Fruit fly (Drosophila melanogaster) whole organism, embryonic: Measurements from ENCODE around the gene Acp76A.

Experiments
- Awh ChIP-seq: fragments of 200-800 bp; sonication (Bioruptor generic); IDR thresholded peaks from 2 replicates; pipeline ENCODE4, ENCODE4 v1.3.6; 2022; ENCODE audit warnings: missing biosample characterization, missing genetic modification characterization
- Blimp-1 ChIP-seq: fragments of 200-800 bp; sonication (Bioruptor generic); optimal IDR thresholded peaks from 3 replicates; lab custom pipeline; 2018; ENCODE audit warnings: missing biosample characterization, missing genetic modification characterization, mild to moderate bottlenecking, moderate library complexity, missing genetic modification reagents
- CG10366 ChIP-seq: fragments of 200-800 bp; sonication (Bioruptor generic); IDR thresholded peaks from 2 replicates; pipeline ENCODE4 v1.3.6; 2022; ENCODE audit warnings: missing biosample characterization, missing genetic modification characterization
- CG11085 ChIP-seq: fragments of 200-800 bp; sonication (Bioruptor generic); IDR thresholded peaks from 2 replicates; pipeline ENCODE4 v1.3.6; 2022; ENCODE audit warnings: missing biosample characterization, missing genetic modification characterization
- CG12659 ChIP-seq: fragments of 200-800 bp; sonication (Bioruptor generic); optimal IDR thresholded peaks from 3 replicates; lab custom pipeline; 2017; ENCODE audit warnings: mild to moderate bottlenecking, missing biosample characterization, missing genetic modification reagents, missing genetic modification characterization
- CG12744 ChIP-seq: fragments of 200-800 bp; sonication (Bioruptor generic); optimal IDR thresholded peaks from 2 replicates; lab custom pipeline; 2016; ENCODE audit warnings: missing biosample characterization, missing genetic modification characterization
- CG12942 ChIP-seq: fragments of 200-800 bp; sonication (Bioruptor generic); optimal IDR thresholded peaks from 3 replicates; lab custom pipeline; 2016; ENCODE audit warnings: missing biosample characterization, missing genetic modification characterization
- CG13296 ChIP-seq: fragments of 200-800 bp; sonication (Bioruptor generic); optimal IDR thresholded peaks from 3 replicates; lab custom pipeline; 2018; ENCODE audit warnings: missing biosample characterization, mild to moderate bottlenecking, missing genetic modification characterization
- CG14014 ChIP-seq: fragments of 200-800 bp; sonication (Bioruptor generic); IDR thresholded peaks from 2 replicates; pipeline ENCODE4 v1.3.6; 2022; ENCODE audit warnings: missing biosample characterization, missing genetic modification characterization
- CG16815 ChIP-seq: fragments of 200-800 bp; sonication (Bioruptor generic); optimal IDR thresholded peaks from 3 replicates; lab custom pipeline; 2017; ENCODE audit warnings: missing biosample characterization, mild to moderate bottlenecking, missing genetic modification characterization
- CG17328 ChIP-seq: fragments of 200-800 bp; sonication (Bioruptor generic); IDR thresholded peaks from 2 replicates; pipeline ENCODE4 v1.3.6; 2022; ENCODE audit warnings: missing biosample characterization, missing genetic modification characterization
- CG17361 ChIP-seq: fragments of 200-800 bp; sonication (Bioruptor generic); IDR thresholded peaks from 3 replicates; pipeline ENCODE4 v1.3.6; 2022; ENCODE audit warnings: missing biosample characterization, missing genetic modification characterization
- CG17829 ChIP-seq: fragments of 200-800 bp; optimal IDR thresholded peaks from 2 replicates; lab custom pipeline; 2019; ENCODE audit warnings: missing biosample characterization, mild to moderate bottlenecking, missing genetic modification characterization, moderate library complexity
- CG18476 ChIP-seq: fragments of 200-800 bp; sonication (Bioruptor generic); optimal IDR thresholded peaks from 2 replicates; lab custom pipeline; 2016; ENCODE audit warnings: missing biosample characterization, mild to moderate bottlenecking, missing genetic modification characterization
- CG18619 ChIP-seq: fragments of 200-800 bp; sonication (Bioruptor generic); optimal IDR thresholded peaks from 3 replicates; lab custom pipeline; 2017; ENCODE audit warnings: missing biosample characterization, mild to moderate bottlenecking, missing genetic modification characterization
- CG33213 ChIP-seq: fragments of 200-800 bp; sonication (Bioruptor generic); optimal IDR thresholded peaks from 3 replicates; lab custom pipeline; 2016; ENCODE audit warnings: missing biosample characterization, missing genetic modification characterization
- CG3838 ChIP-seq: fragments of 200-800 bp; sonication (Bioruptor generic); optimal IDR thresholded peaks from 3 replicates; lab custom pipeline; 2016; ENCODE audit warnings: missing biosample characterization, missing genetic modification characterization
- CG3995 ChIP-seq: fragments of 200-800 bp; sonication (Bioruptor generic); optimal IDR thresholded peaks from 3 replicates; lab custom pipeline; 2016; ENCODE audit warnings: missing biosample characterization, missing genetic modification characterization
- CG4424 ChIP-seq: fragments of 200-800 bp; sonication (Bioruptor generic); optimal IDR thresholded peaks from 3 replicates; lab custom pipeline; 2016; ENCODE audit warnings: missing biosample characterization, missing genetic modification characterization
- CG4730 ChIP-seq: fragments of 200-800 bp; sonication (Bioruptor generic); IDR thresholded peaks from 2 replicates; pipeline ENCODE4 v1.3.6; 2022; ENCODE audit warnings: missing biosample characterization, missing genetic modification characterization
- CG4820 ChIP-seq: fragments of 200-800 bp; sonication (Bioruptor generic); optimal IDR thresholded peaks from 3 replicates; lab custom pipeline; 2016; ENCODE audit warnings: missing biosample characterization, missing genetic modification characterization
- CG5245 ChIP-seq: fragments of 200-800 bp; sonication (Bioruptor generic); optimal IDR thresholded peaks from 3 replicates; lab custom pipeline; 2016; ENCODE audit warnings: missing biosample characterization, missing genetic modification characterization
- CG6175 ChIP-seq: fragments of 200-800 bp; sonication (Bioruptor generic); IDR thresholded peaks from 3 replicates; pipeline ENCODE4 v1.3.6; 2022; ENCODE audit warnings: missing biosample characterization, missing genetic modification characterization
- CG7372 ChIP-seq: fragments of 200-800 bp; sonication (Bioruptor generic); IDR thresholded peaks from 2 replicates; pipeline ENCODE4 v1.3.6; 2022; ENCODE audit warnings: missing biosample characterization, missing genetic modification characterization
- CG7839 ChIP-seq: fragments of 200-800 bp; sonication (Bioruptor generic); optimal IDR thresholded peaks from 3 replicates; lab custom pipeline; 2018; ENCODE audit warnings: missing biosample characterization, mild to moderate bottlenecking, missing genetic modification characterization, moderate library complexity
- CG9437 ChIP-seq: fragments of 200-800 bp; sonication (Bioruptor generic); optimal IDR thresholded peaks from 2 replicates; lab custom pipeline; 2018; ENCODE audit warnings: missing biosample characterization, mild to moderate bottlenecking, missing genetic modification characterization
- CTCF ChIP-seq: fragments of 200-800 bp; sonication (Bioruptor generic); optimal IDR thresholded peaks from 2 replicates; lab custom pipeline; 2017; ENCODE audit warnings: missing biosample characterization, mild to moderate bottlenecking, missing genetic modification characterization, moderate library complexity
- Dbx ChIP-seq: fragments of 200-800 bp; sonication (Bioruptor generic); IDR thresholded peaks from 3 replicates; pipeline ENCODE4 v1.3.6; 2022; ENCODE audit warnings: missing biosample characterization, missing genetic modification characterization
- Dek ChIP-seq: fragments of 200-800 bp; sonication (Bioruptor generic); optimal IDR thresholded peaks from 3 replicates; lab custom pipeline; 2019; ENCODE audit warnings: missing biosample characterization, mild to moderate bottlenecking, missing genetic modification characterization, moderate library complexity
- Dll ChIP-seq: fragments of 200-800 bp; sonication (Bioruptor generic); IDR thresholded peaks from 4 replicates; pipeline ENCODE4 v1.3.6; 2022; ENCODE audit warnings: missing biosample characterization, missing genetic modification characterization; ENCODE audit not compliant: partially characterized antibody
- HLH3B ChIP-seq: fragments of 200-800 bp; sonication (Bioruptor generic); IDR thresholded peaks from 2 replicates; pipeline ENCODE4 v1.3.6; 2022; ENCODE audit warnings: missing biosample characterization, missing genetic modification characterization
- Hmr ChIP-seq: fragments of 200-800 bp; sonication (Bioruptor generic); optimal IDR thresholded peaks from 3 replicates; lab custom pipeline; 2017; ENCODE audit warnings: mild to moderate bottlenecking, missing biosample characterization, missing genetic modification reagents, missing genetic modification characterization
- Jarid2 ChIP-seq: fragments of 200-800 bp; sonication (Bioruptor generic); optimal IDR thresholded peaks from 3 replicates; lab custom pipeline; 2017; ENCODE audit warnings: mild to moderate bottlenecking, missing biosample characterization, missing genetic modification reagents, missing genetic modification characterization
- Kr ChIP-seq: fragments of 200-800 bp; sonication (Bioruptor generic); optimal IDR thresholded peaks from 2 replicates; lab custom pipeline; 2017; ENCODE audit warnings: missing biosample characterization, mild to moderate bottlenecking, missing genetic modification characterization
- Meics ChIP-seq: fragments of 200-800 bp; sonication (Bioruptor generic); optimal IDR thresholded peaks from 2 replicates; lab custom pipeline; 2017; ENCODE audit warnings: missing biosample characterization, mild to moderate bottlenecking, missing genetic modification characterization
- Oaz ChIP-seq: fragments of 200-800 bp; sonication (Bioruptor generic); IDR thresholded peaks from 2 replicates; pipeline ENCODE4 v1.3.6; 2022; ENCODE audit warnings: missing biosample characterization, missing genetic modification characterization
- Scr ChIP-seq: fragments of 200-800 bp; sonication (Bioruptor generic); IDR thresholded peaks from 2 replicates; pipeline ENCODE4 v1.3.6; 2022; ENCODE audit warnings: missing biosample characterization, missing genetic modification characterization; ENCODE audit not compliant: partially characterized antibody
- Spps ChIP-seq: fragments of 200-800 bp; sonication (Bioruptor generic); optimal IDR thresholded peaks from 2 replicates; lab custom pipeline; 2018; ENCODE audit warnings: missing biosample characterization, mild to moderate bottlenecking, missing genetic modification characterization
- Usf ChIP-seq: fragments of 200-800 bp; sonication (Bioruptor generic); optimal IDR thresholded peaks from 2 replicates; lab custom pipeline; 2017; ENCODE audit warnings: missing genotype, missing biosample characterization, missing genetic modification characterization
- Vsx1 ChIP-seq: fragments of 200-800 bp; sonication (Bioruptor generic); optimal IDR thresholded peaks from 2 replicates; lab custom pipeline; 2017; ENCODE audit warnings: missing biosample characterization, mild to moderate bottlenecking, missing genetic modification characterization, missing genetic modification reagents
- Xrp1 ChIP-seq: fragments of 200-800 bp; sonication (Bioruptor generic); IDR thresholded peaks from 2 replicates; pipeline ENCODE4 v1.3.6; 2022; ENCODE audit warnings: missing biosample characterization, missing genetic modification characterization
- cas ChIP-seq: fragments of 200-800 bp; sonication (Bioruptor generic); IDR thresholded peaks from 2 replicates; pipeline ENCODE4 v1.3.6; 2022; ENCODE audit warnings: missing biosample characterization, missing genetic modification characterization
- cato ChIP-seq: fragments of 200-800 bp; sonication (Bioruptor generic); optimal IDR thresholded peaks from 2 replicates; lab custom pipeline; 2016; ENCODE audit warnings: missing biosample characterization, missing genetic modification characterization, borderline replicate concordance
- ci ChIP-seq: fragments of 200-800 bp; sonication (Bioruptor generic); IDR thresholded peaks from 3 replicates; pipeline ENCODE4 v1.3.6; 2022; ENCODE audit warnings: missing biosample characterization, missing genetic modification characterization
- onecut ChIP-seq: fragments of 200-800 bp; sonication (Bioruptor generic); IDR thresholded peaks from 2 replicates; pipeline ENCODE4 v1.3.6; 2022; ENCODE audit warnings: missing biosample characterization, missing genetic modification characterization
- pfk ChIP-seq: fragments of 200-800 bp; sonication (Bioruptor generic); optimal IDR thresholded peaks from 2 replicates; lab custom pipeline; 2018; ENCODE audit warnings: missing biosample characterization, mild to moderate bottlenecking, missing genetic modification characterization, moderate library complexity
- pzg ChIP-seq: fragments of 200-800 bp; sonication (Bioruptor generic); optimal IDR thresholded peaks from 3 replicates; lab custom pipeline; 2018; ENCODE audit warnings: missing biosample characterization, mild to moderate bottlenecking, missing genetic modification characterization, moderate library complexity
- ro ChIP-seq: fragments of 200-800 bp; sonication (Bioruptor generic); IDR thresholded peaks from 2 replicates; pipeline ENCODE4 v1.3.6; 2022; ENCODE audit warnings: missing biosample characterization, missing genetic modification characterization
- sc ChIP-seq, 3 experiments: fragments of >200 bp in 2 of 3; fragments of 200-800 bp in 1 of 3; sonication (Bioruptor generic) in 1 of 3; optimal IDR thresholded peaks; 2 replicates in 2 of 3; 3 replicates in 1 of 3; lab custom pipeline; 2017; ENCODE audit warnings: mild to moderate bottlenecking in 1 of 3, missing biosample characterization in 1 of 3, missing genetic modification characterization in 1 of 3, missing genetic modification reagents in 1 of 3
- sob ChIP-seq: fragments of 200-800 bp; sonication (Bioruptor generic); IDR thresholded peaks from 2 replicates; pipeline ENCODE4 v1.3.6; 2022; ENCODE audit warnings: missing biosample characterization, missing genetic modification characterization
- sug ChIP-seq: fragments of 200-800 bp; optimal IDR thresholded peaks from 2 replicates; lab custom pipeline; 2019; ENCODE audit warnings: missing biosample characterization, mild to moderate bottlenecking, missing genetic modification characterization, moderate library complexity

Gene Acp76A

dm6 chr3L:19024800-19025199 is 27.0 kb downstream of the Acp76A start (continued):
- TF ChIP-seq pfk (GFP tag; lab: Kevin White, UChicago) (no peak), CG6175 (GFP tag; lab: Robert Waterston, UW) (no peak), CG16815 (GFP tag; lab: Kevin White, UChicago) (peak; percentile 71), CG18476 (GFP tag; lab: Kevin White, UChicago) (peak; percentile 45), cato (GFP tag; lab: Kevin White, UChicago) (peak; percentile 38), CG13296 (GFP tag; lab: Kevin White, UChicago) (peak; percentile 66), Dbx (GFP tag; lab: Robert Waterston, UW) (no peak), CG3995 (GFP tag; lab: Kevin White, UChicago) (no peak), Blimp-1 (GFP tag; lab: Kevin White, UChicago) (peak; percentile 79), CG5245 (GFP tag; lab: Kevin White, UChicago) (peak; percentile 84), sug (tag; lab: Kevin White, UChicago) (peak; percentile 21), Dll (GFP tag; lab: Robert Waterston, UW) (no peak), CG17361 (peak; percentile 86), CG17328 (GFP tag; lab: Robert Waterston, UW) (peak; percentile 87), CG18619 (GFP tag; lab: Kevin White, UChicago) (peak; percentile 70), CG7372 (GFP tag; lab: Robert Waterston, UW) (0 out of 2 replicates have a peak, but pooled peaks have one; percentile 30), CG12942 (GFP tag; lab: Kevin White, UChicago) (peak; percentile 51), ro (GFP tag; lab: Robert Waterston, UW) (peak; percentile 61; the same call in 1 of the 2 replicates), CG12659 (peak; percentile 61), Usf (peak; percentile 38), HLH3B (GFP tag; lab: Robert Waterston, UW) (peak; percentile 83), CG11085 (GFP tag; lab: Robert Waterston, UW) (no peak), Oaz (GFP tag; lab: Robert Waterston, UW) (no peak), CG7839 (tag; lab: Kevin White, UChicago) (peak; percentile 81), cas (GFP tag; lab: Robert Waterston, UW) (no peak), CG4730 (GFP tag; lab: Robert Waterston, UW) (peak; percentile 66; the same call in 1 of the 2 replicates), CTCF (GFP tag; lab: Kevin White, UChicago) (peak; percentile 36), pzg (no peak), Xrp1 (GFP tag; lab: Robert Waterston, UW) (peak; percentile 95), Kr (GFP tag; lab: Kevin White, UChicago) (no peak), Jarid2 (GFP tag; lab: Kevin White, UChicago) (no peak), CG33213 (peak; percentile 25), ci (GFP tag; lab: Robert Waterston, UW) (peak; percentile 92), CG4424 (GFP tag; lab: Kevin White, UChicago) (peak; percentile 88), CG12744 (GFP tag; lab: Kevin White, UChicago) (peak; percentile 59), CG9437 (GFP tag; lab: Kevin White, UChicago) (peak; percentile 55), sc (optimal IDR thresholded peaks at IDR 0.05; lab: Kevin White, UChicago) (no peak), sc (GFP tag; optimal IDR thresholded peaks at IDR 0.05; lab: Kevin White, UChicago) (peak; percentile 65), Dek (tag; lab: Kevin White, UChicago) (peak; percentile 11), Spps (peak; percentile 79), sob (GFP tag; lab: Robert Waterston, UW) (peak; percentile 73), onecut (GFP tag; lab: Robert Waterston, UW) (no peak; the same call in none of the 2 replicates), Awh (GFP tag; lab: Robert Waterston, UW) (peak; percentile 77; the same call in 1 of the 2 replicates), CG17829 (tag; lab: Kevin White, UChicago) (peak; percentile 86), Vsx1 (GFP tag; lab: Kevin White, UChicago) (peak; percentile 28), Scr (GFP tag; lab: Robert Waterston, UW) (no peak), CG3838 (peak; percentile 31), CG4820 (GFP tag; lab: Kevin White, UChicago) (peak; percentile 89), CG10366 (GFP tag; lab: Robert Waterston, UW) (peak; percentile 77), Hmr (GFP tag; lab: Kevin White, UChicago) (peak; percentile 16), Meics (GFP tag; lab: Kevin White, UChicago) (peak; percentile 13), CG14014 (GFP tag; lab: Robert Waterston, UW) (0 out of 2 replicates have a peak, but pooled peaks have one; percentile 32)
